Fruit fly (Drosophila melanogaster) whole organism, embryonic: ENCODE measurements around the gene Bub1.

Experiments used
- Abd-B ChIP-seq: fragments of 200-800 bp; sonication (Bioruptor generic); optimal IDR thresholded peaks from 2 replicates; lab custom pipeline; 2018; ENCODE audit warnings: missing biosample characterization, mild to moderate bottlenecking, missing genetic modification characterization, moderate library complexity
- Aef1 ChIP-seq: fragments of 200-800 bp; sonication (Bioruptor generic); IDR thresholded peaks from 3 replicates; pipeline ENCODE4 v1.3.6; 2022; ENCODE audit warnings: missing biosample characterization, missing genetic modification characterization
- Awh ChIP-seq: fragments of 200-800 bp; sonication (Bioruptor generic); IDR thresholded peaks from 2 replicates; pipeline ENCODE4, ENCODE4 v1.3.6; 2022; ENCODE audit warnings: missing biosample characterization, missing genetic modification characterization
- C15 ChIP-seq: fragments of 200-800 bp; sonication (Bioruptor generic); IDR thresholded peaks from 3 replicates; pipeline ENCODE4 v1.3.6; 2022; ENCODE audit warnings: missing biosample characterization, missing genetic modification characterization
- CG10209 ChIP-seq: fragments of 200-800 bp; sonication (Bioruptor generic); optimal IDR thresholded peaks from 3 replicates; lab custom pipeline; 2017; ENCODE audit warnings: missing biosample characterization, mild to moderate bottlenecking, missing genetic modification characterization, missing genetic modification reagents
- CG10267 ChIP-seq: fragments of 200-800 bp; sonication (Bioruptor generic); optimal IDR thresholded peaks from 2 replicates; lab custom pipeline; 2018; ENCODE audit warnings: missing biosample characterization, mild to moderate bottlenecking, missing genetic modification characterization, moderate library complexity
- CG10366 ChIP-seq: fragments of 200-800 bp; sonication (Bioruptor generic); IDR thresholded peaks from 2 replicates; pipeline ENCODE4 v1.3.6; 2022; ENCODE audit warnings: missing biosample characterization, missing genetic modification characterization
- CG12104 ChIP-seq: fragments of 200-800 bp; sonication (Bioruptor generic); optimal IDR thresholded peaks from 3 replicates; lab custom pipeline; 2016; ENCODE audit warnings: missing biosample characterization, missing genetic modification characterization
- CG13624 ChIP-seq: fragments of 200-800 bp; sonication (Bioruptor generic); optimal IDR thresholded peaks from 2 replicates; lab custom pipeline; 2016; ENCODE audit warnings: missing biosample characterization, missing genetic modification characterization
- CG13775 ChIP-seq: fragments of 200-800 bp; sonication (Bioruptor generic); optimal IDR thresholded peaks from 3 replicates; lab custom pipeline; 2017; ENCODE audit warnings: missing biosample characterization, mild to moderate bottlenecking, missing genetic modification characterization
- CG14014 ChIP-seq: fragments of 200-800 bp; sonication (Bioruptor generic); IDR thresholded peaks from 2 replicates; pipeline ENCODE4 v1.3.6; 2022; ENCODE audit warnings: missing biosample characterization, missing genetic modification characterization
- CG1603 ChIP-seq: fragments of 200-800 bp; sonication (Bioruptor generic); optimal IDR thresholded peaks from 2 replicates; lab custom pipeline; 2019; ENCODE audit warnings: missing biosample characterization, mild to moderate bottlenecking, missing genetic modification characterization, moderate library complexity
- CG17328 ChIP-seq: fragments of 200-800 bp; sonication (Bioruptor generic); IDR thresholded peaks from 2 replicates; pipeline ENCODE4 v1.3.6; 2022; ENCODE audit warnings: missing biosample characterization, missing genetic modification characterization
- CG17912 ChIP-seq: fragments of 200-800 bp; sonication (Bioruptor generic); optimal IDR thresholded peaks from 2 replicates; lab custom pipeline; 2018; ENCODE audit warnings: missing biosample characterization, mild to moderate bottlenecking, missing genetic modification characterization
- CG31388 ChIP-seq: fragments of 200-800 bp; sonication (Bioruptor generic); optimal IDR thresholded peaks from 2 replicates; lab custom pipeline; 2016; ENCODE audit warnings: missing biosample characterization, missing genetic modification characterization
- CG32767 ChIP-seq: fragments of 200-800 bp; sonication (Bioruptor generic); IDR thresholded peaks from 2 replicates; pipeline ENCODE4 v1.3.6; 2022; ENCODE audit warnings: missing biosample characterization, missing genetic modification characterization
- CG32772 ChIP-seq: fragments of 200-800 bp; sonication (Bioruptor generic); IDR thresholded peaks from 2 replicates; pipeline ENCODE4 v1.3.6; 2022; ENCODE audit warnings: missing biosample characterization, missing genetic modification characterization
- CG34224 ChIP-seq: fragments of 200-800 bp; sonication (Bioruptor generic); IDR thresholded peaks from 3 replicates; pipeline ENCODE4 v1.3.6; 2022; ENCODE audit warnings: missing biosample characterization, missing genetic modification characterization; ENCODE audit not compliant: partially characterized antibody
- CG3847 ChIP-seq: fragments of 200-800 bp; sonication (Bioruptor generic); IDR thresholded peaks from 2 replicates; pipeline ENCODE4 v1.3.6; 2022; ENCODE audit warnings: missing biosample characterization, missing genetic modification characterization
- CG4820 ChIP-seq: fragments of 200-800 bp; sonication (Bioruptor generic); optimal IDR thresholded peaks from 3 replicates; lab custom pipeline; 2016; ENCODE audit warnings: missing biosample characterization, missing genetic modification characterization
- CG5953 ChIP-seq: fragments of 200-800 bp; sonication (Bioruptor generic); IDR thresholded peaks from 2 replicates; pipeline ENCODE4 v1.3.6; 2022; ENCODE audit warnings: missing biosample characterization, missing genetic modification characterization
- CG6689 ChIP-seq: fragments of 200-800 bp; sonication (Bioruptor generic); IDR thresholded peaks from 2 replicates; pipeline ENCODE4 v1.3.6; 2022; ENCODE audit warnings: missing biosample characterization, missing genetic modification characterization
- CG6813 ChIP-seq: fragments of 200-800 bp; sonication (Bioruptor generic); optimal IDR thresholded peaks from 2 replicates; lab custom pipeline; 2017; ENCODE audit warnings: missing biosample characterization, missing genetic modification characterization, mild to moderate bottlenecking, moderate library complexity, missing genetic modification reagents
- CG7271 ChIP-seq: fragments of 200-800 bp; sonication (Bioruptor generic); optimal IDR thresholded peaks from 2 replicates; lab custom pipeline; 2018; ENCODE audit warnings: missing biosample characterization, mild to moderate bottlenecking, missing genetic modification characterization, moderate library complexity
- CG7963 ChIP-seq: fragments of 200-800 bp; sonication (Bioruptor generic); IDR thresholded peaks from 3 replicates; pipeline ENCODE4 v1.3.6; 2022; ENCODE audit warnings: missing biosample characterization, missing genetic modification characterization; ENCODE audit not compliant: partially characterized antibody
- CG8290 ChIP-seq, 3 experiments: fragments of 200-800 bp; sonication (Bioruptor generic); optimal IDR thresholded peaks; 2 replicates each; lab custom pipeline; 2016 to 2019; ENCODE audit warnings: missing biosample characterization in 3 of 3, missing genetic modification characterization in 3 of 3, mild to moderate bottlenecking in 2 of 3, moderate library complexity in 1 of 3
- Camta ChIP-seq: fragments of 200-800 bp; sonication (Bioruptor generic); optimal IDR thresholded peaks from 2 replicates; lab custom pipeline; 2016; ENCODE audit warnings: missing biosample characterization, missing genetic modification characterization
- CkIIα-i1 ChIP-seq: fragments of 200-800 bp; sonication (Bioruptor generic); IDR thresholded peaks from 2 replicates; pipeline ENCODE4 v1.3.6; 2022; ENCODE audit warnings: missing biosample characterization, missing genetic modification characterization
- CoRest ChIP-seq: fragments of 200-800 bp; sonication (Bioruptor generic); optimal IDR thresholded peaks from 3 replicates; lab custom pipeline; 2018; ENCODE audit warnings: missing biosample characterization, mild to moderate bottlenecking, missing genetic modification characterization, moderate library complexity
- Dad ChIP-seq: fragments of 200-800 bp; sonication (Bioruptor generic); optimal IDR thresholded peaks from 3 replicates; lab custom pipeline; 2016; ENCODE audit warnings: missing biosample characterization, missing genetic modification characterization
- Fer3 ChIP-seq: fragments of 200-800 bp; sonication (Bioruptor generic); optimal IDR thresholded peaks from 2 replicates; lab custom pipeline; 2018; ENCODE audit warnings: missing biosample characterization, mild to moderate bottlenecking, missing genetic modification characterization, moderate library complexity
- Gug ChIP-seq: fragments of 200-800 bp; sonication (Bioruptor generic); IDR thresholded peaks from 4 replicates; pipeline ENCODE4 v1.3.6; 2022; ENCODE audit warnings: missing biosample characterization, missing genetic modification characterization
- H2.0 ChIP-seq: fragments of 200-800 bp; sonication (Bioruptor generic); IDR thresholded peaks from 2 replicates; pipeline ENCODE4 v1.3.6; 2022; ENCODE audit warnings: missing biosample characterization, missing genetic modification characterization
- Lim3 ChIP-seq: fragments of 200-800 bp; sonication (Bioruptor generic); IDR thresholded peaks from 2 replicates; pipeline ENCODE4 v1.3.6; 2022; ENCODE audit warnings: missing biosample characterization, missing genetic modification characterization
- Ptx1 ChIP-seq: fragments of 200-800 bp; sonication (Bioruptor generic); IDR thresholded peaks from 2 replicates; pipeline ENCODE4 v1.3.6; 2022; ENCODE audit warnings: missing biosample characterization, missing genetic modification characterization
- ato ChIP-seq: fragments of 200-800 bp; sonication (Bioruptor generic); IDR thresholded peaks from 2 replicates; pipeline ENCODE4 v1.3.6; 2022; ENCODE audit warnings: missing biosample characterization, missing genetic modification characterization; ENCODE audit not compliant: partially characterized antibody
- btn ChIP-seq: fragments of 200-800 bp; sonication (Bioruptor generic); optimal IDR thresholded peaks from 2 replicates; lab custom pipeline; 2016; ENCODE audit warnings: missing biosample characterization, missing genetic modification characterization
- da ChIP-seq: fragments of 200-800 bp; sonication (Bioruptor generic); optimal IDR thresholded peaks from 2 replicates; lab custom pipeline; 2016; ENCODE audit warnings: missing biosample characterization, missing genetic modification characterization
- dm ChIP-seq: fragments of 200-800 bp; sonication (Bioruptor generic); optimal IDR thresholded peaks from 3 replicates; lab custom pipeline; 2016; ENCODE audit warnings: missing biosample characterization, missing genetic modification characterization
- her ChIP-seq: fragments of 200-800 bp; sonication (Bioruptor generic); optimal IDR thresholded peaks from 2 replicates; lab custom pipeline; 2016; ENCODE audit warnings: missing biosample characterization, missing genetic modification characterization
- kni ChIP-seq: fragments of 200-800 bp; sonication (Bioruptor generic); optimal IDR thresholded peaks from 3 replicates; lab custom pipeline; 2017; ENCODE audit warnings: mild to moderate bottlenecking, missing biosample characterization, missing genetic modification reagents, missing genetic modification characterization
- lab ChIP-seq: fragments of 200-800 bp; sonication (Bioruptor generic); optimal IDR thresholded peaks from 3 replicates; lab custom pipeline; 2017; ENCODE audit warnings: missing biosample characterization, missing genetic modification characterization, mild to moderate bottlenecking, moderate library complexity, missing genetic modification reagents
- lbe ChIP-seq: fragments of 200-800 bp; sonication (Bioruptor generic); optimal IDR thresholded peaks from 2 replicates; lab custom pipeline; 2016; ENCODE audit warnings: missing biosample characterization, mild to moderate bottlenecking, missing genetic modification characterization
- luna ChIP-seq: fragments of 200-800 bp; sonication (Bioruptor generic); optimal IDR thresholded peaks from 2 replicates; lab custom pipeline; 2016; ENCODE audit warnings: missing biosample characterization, missing genetic modification characterization
- pros ChIP-seq: fragments of 200-800 bp; sonication (Bioruptor generic); optimal IDR thresholded peaks from 3 replicates; lab custom pipeline; 2019; ENCODE audit warnings: missing biosample characterization, mild to moderate bottlenecking, missing genetic modification characterization, moderate library complexity
- salm ChIP-seq: fragments of 200-800 bp; sonication (Bioruptor generic); optimal IDR thresholded peaks from 2 replicates; lab custom pipeline; 2018; ENCODE audit warnings: missing biosample characterization, mild to moderate bottlenecking, missing genetic modification characterization
- sens-2 ChIP-seq: fragments of 200-800 bp; sonication (Bioruptor generic); IDR thresholded peaks from 2 replicates; pipeline ENCODE4 v1.3.6; 2022; ENCODE audit warnings: missing biosample characterization, missing genetic modification characterization
- stwl ChIP-seq: fragments of 200-800 bp; sonication (Bioruptor generic); optimal IDR thresholded peaks from 3 replicates; lab custom pipeline; 2018; ENCODE audit warnings: missing biosample characterization, mild to moderate bottlenecking, missing genetic modification characterization, moderate library complexity
- trh ChIP-seq: fragments of 200-800 bp; sonication (Bioruptor generic); optimal IDR thresholded peaks from 2 replicates; lab custom pipeline; 2016; ENCODE audit warnings: missing biosample characterization, missing genetic modification characterization
- zfh1 ChIP-seq: fragments of 200-800 bp; sonication (Bioruptor generic); IDR thresholded peaks from 3 replicates; pipeline ENCODE4 v1.3.6; 2022; ENCODE audit warnings: missing biosample characterization, missing genetic modification characterization

The Bub1 gene

dm6 chr2L:5237899-5238566 lies 40.6 kb upstream of the Bub1 start (continued):
- TF ChIP-seq Dad (no peak), Ptx1 (GFP tag; lab: Robert Waterston, UW) (peak; percentile 67), CG14014 (GFP tag; lab: Robert Waterston, UW) (no peak), CG7271 (tag; lab: Kevin White, UChicago) (peak; percentile 49), Gug (no peak; the same call in 3 of the 4 replicates), Aef1 (GFP tag; lab: Robert Waterston, UW) (no peak), CG17328 (GFP tag; lab: Robert Waterston, UW) (peak; percentile 70; the same call in 1 of the 2 replicates), stwl (tag; lab: Kevin White, UChicago) (peak; percentile 31), CG31388 (GFP tag; lab: Kevin White, UChicago) (no peak), CG1603 (tag; lab: Kevin White, UChicago) (no peak), lab (GFP tag; lab: Kevin White, UChicago) (peak; percentile 21), zfh1 (GFP tag; lab: Robert Waterston, UW) (peak; percentile 55; the same call in 2 of the 3 replicates), salm (no peak), CG6813 (GFP tag; lab: Kevin White, UChicago) (no peak), btn (no peak), dm (no peak), Awh (GFP tag; lab: Robert Waterston, UW) (peak; percentile 42; the same call in 1 of the 2 replicates), CG10366 (GFP tag; lab: Robert Waterston, UW) (peak; percentile 25; the same call in 1 of the 2 replicates), CG4820 (GFP tag; lab: Kevin White, UChicago) (peak; percentile 32), her (GFP tag; lab: Kevin White, UChicago) (no peak), CG12104 (GFP tag; lab: Kevin White, UChicago) (no peak), CG6689 (GFP tag; lab: Robert Waterston, UW) (peak; percentile 77), H2.0 (GFP tag; lab: Robert Waterston, UW) (no peak), pros (GFP tag; lab: Kevin White, UChicago) (no peak), Fer3 (tag; lab: Kevin White, UChicago) (no peak), lbe (GFP tag; lab: Kevin White, UChicago) (no peak), ato (GFP tag; lab: Robert Waterston, UW) (no peak), da (no peak), CoRest (tag; lab: Kevin White, UChicago) (peak; percentile 79), trh (GFP tag; lab: Kevin White, UChicago) (no peak), CG34224 (GFP tag; lab: Robert Waterston, UW) (no peak), sens-2 (GFP tag; lab: Robert Waterston, UW) (no peak), Camta (GFP tag; lab: Kevin White, UChicago) (peak; percentile 16), CG32772 (GFP tag; lab: Robert Waterston, UW) (peak; percentile 70), CG3847 (no peak), CG13775 (GFP tag; lab: Kevin White, UChicago) (peak; percentile 60), Abd-B (peak; percentile 67), luna (GFP tag; lab: Kevin White, UChicago) (no peak), CG13624 (GFP tag; lab: Kevin White, UChicago) (no peak), CkIIα-i1 (GFP tag; lab: Robert Waterston, UW) (no peak), Lim3 (GFP tag; lab: Robert Waterston, UW) (no peak), CG32767 (GFP tag; lab: Robert Waterston, UW) (peak; percentile 22; the same call in 1 of the 2 replicates), C15 (GFP tag; lab: Robert Waterston, UW) (no peak), kni (GFP tag; lab: Kevin White, UChicago) (no peak), CG7963 (no peak), CG17912 (GFP tag; lab: Kevin White, UChicago) (no peak), CG10267 (tag; lab: Kevin White, UChicago) (peak; percentile 84), CG5953 (no peak), CG8290 (GFP tag; optimal IDR thresholded peaks at IDR 0.05; lab: Kevin White, UChicago) (peak; percentile 18), CG8290 (tag; optimal IDR thresholded peaks at IDR 0.05; lab: Kevin White, UChicago) (no peak), CG10209 (GFP tag; lab: Kevin White, UChicago) (peak; percentile 55)
